Worm (Caenorhabditis elegans) whole organism, midembryonic: ENCODE results near the gene F59F4.3.

Source experiments
- T22C8.4 ChIP-seq: fragments of 200-800 bp; sonication (Bioruptor generic); IDR thresholded peaks from 2 replicates; pipeline ENCODE4 v1.3.6; 2022; ENCODE audit warnings: missing genetic modification characterization, missing compliant biosample characterization
- cog-1 ChIP-seq: sonication (generic microtip); optimal IDR thresholded peaks from 2 replicates; lab custom pipeline; 2016; ENCODE audit warnings: missing genetic modification characterization, missing compliant biosample characterization
- flt-1 ChIP-seq: fragments of 200-800 bp; sonication (Bioruptor generic); IDR thresholded peaks from 2 replicates; pipeline ENCODE4 v1.3.6; 2022; ENCODE audit warnings: missing genetic modification characterization, missing compliant biosample characterization
- klf-2 ChIP-seq: fragments of 200-800 bp; sonication (Bioruptor generic); conservative IDR thresholded peaks from 2 replicates; pipeline ENCODE4 v1.3.6; 2022; ENCODE audit warnings: missing genetic modification reagents, missing genetic modification characterization, missing compliant biosample characterization
- med-1 ChIP-seq: sonication (generic microtip); optimal IDR thresholded peaks from 2 replicates; lab custom pipeline; 2017; ENCODE audit warnings: missing genetic modification characterization, mild to moderate bottlenecking, missing compliant biosample characterization, antibody characterized with exemption, missing genetic modification reagents; ENCODE audit not compliant: insufficient read depth
- ref-1 ChIP-seq: fragments of 200-800 bp; sonication (Bioruptor generic); conservative IDR thresholded peaks from 2 replicates; pipeline ENCODE4 v1.3.6; 2022; ENCODE audit warnings: missing genetic modification reagents, missing genetic modification characterization, missing compliant biosample characterization
- tab-1 ChIP-seq: fragments of 200-800 bp; sonication (Bioruptor generic); IDR thresholded peaks from 2 replicates; pipeline ENCODE4 v1.3.6; 2022; ENCODE audit warnings: missing genetic modification characterization, missing compliant biosample characterization
- ztf-23 ChIP-seq: fragments of 200-800 bp; sonication (Bioruptor generic); IDR thresholded peaks from 2 replicates; pipeline ENCODE4 v1.3.6; 2022; ENCODE audit warnings: missing genetic modification reagents, missing genetic modification characterization, missing compliant biosample characterization
- ztf-29 ChIP-seq: fragments of 200-800 bp; sonication (Bioruptor generic); IDR thresholded peaks from 2 replicates; pipeline ENCODE4 v1.3.6; 2022; ENCODE audit warnings: missing genetic modification reagents, missing genetic modification characterization, missing compliant biosample characterization

F59F4.3 gene

ce11 chrX:15799595-15799994 is 47.8 kb downstream of the F59F4.3 start, which contains the start of gene Y7A5A.6:
Gene Y7A5A.6, minus strand, starts transcription at chrX:15799695.
- TF ChIP-seq flt-1 (GFP tag; lab: Robert Waterston, UW): no peak
- no peak for TF ChIP-seq T22C8.4 (GFP tag; lab: Robert Waterston, UW)
- TF ChIP-seq tab-1 (GFP tag; lab: Robert Waterston, UW): no peak
- no peak for TF ChIP-seq ztf-23 (GFP tag; lab: Robert Waterston, UW)
- no peak for TF ChIP-seq ztf-29
- no peak for TF ChIP-seq med-1
- TF ChIP-seq cog-1: no peak
- no peak for TF ChIP-seq klf-2
- no peak for TF ChIP-seq ref-1 (GFP tag; lab: Robert Waterston, UW)

ce11 chrX:15796633-15797032 is 50.8 kb downstream of the F59F4.3 start:
- no peak for TF ChIP-seq T22C8.4 (GFP tag; lab: Robert Waterston, UW)
- no peak for TF ChIP-seq ref-1 (GFP tag; lab: Robert Waterston, UW)
- TF ChIP-seq flt-1 (GFP tag; lab: Robert Waterston, UW): no peak
- TF ChIP-seq med-1: no peak

- TF ChIP-seq ztf-29 (no peak), cog-1 (no peak), flt-1 (GFP tag; lab: Robert Waterston, UW) (no peak), ref-1 (GFP tag; lab: Robert Waterston, UW) (no peak), med-1 (no peak), klf-2 (no peak), tab-1 (GFP tag; lab: Robert Waterston, UW) (no peak), T22C8.4 (GFP tag; lab: Robert Waterston, UW) (no peak), ztf-23 (GFP tag; lab: Robert Waterston, UW) (no peak)
Observed at ce11 chrX:15794977-15795376, 52.4 kb downstream of the F59F4.3 start, which contains the start of gene Y7A5A.10. Gene Y7A5A.10, minus strand, starts transcription at chrX:15795077.
